Worm (Caenorhabditis elegans) whole organism, L4 larva: Measurements from ENCODE around the gene natb-1.

Source experiments
- F49E8.2 ChIP-seq: sonication (generic microtip); optimal IDR thresholded peaks from 2 replicates; lab custom pipeline; 2016; ENCODE audit warnings: missing compliant biosample characterization, mild to moderate bottlenecking, missing genetic modification characterization, borderline replicate concordance
- Y105C5A.15 ChIP-seq: fragments of 200-800 bp; sonication (Bioruptor generic); IDR thresholded peaks from 2 replicates; pipeline ENCODE4 v1.3.6; 2022; ENCODE audit warnings: missing genetic modification characterization, missing compliant biosample characterization
- Y75B8A.6 ChIP-seq: fragments of 200-800 bp; sonication (Bioruptor generic); IDR thresholded peaks from 2 replicates; pipeline ENCODE4 v1.3.6; 2022; ENCODE audit warnings: missing genetic modification reagents, missing genetic modification characterization, missing compliant biosample characterization
- ZK337.2 ChIP-seq: fragments of 200-800 bp; sonication (Bioruptor generic); IDR thresholded peaks from 2 replicates; pipeline ENCODE4 v1.3.6; 2022; ENCODE audit warnings: missing genetic modification reagents, missing genetic modification characterization, missing compliant biosample characterization
- aha-1 ChIP-seq: fragments of 150-350 bp; peaks from one replicate; lab custom pipeline; 2014; ENCODE audit warnings: missing biosample characterization, missing genetic modification characterization
- arid-1 ChIP-seq: fragments of 200-800 bp; sonication (Bioruptor generic); conservative IDR thresholded peaks from 2 replicates; pipeline ENCODE4 v1.3.6; 2022; ENCODE audit warnings: missing genetic modification reagents, missing genetic modification characterization, missing compliant biosample characterization
- attf-4 ChIP-seq: sonication (generic microtip); optimal IDR thresholded peaks from 3 replicates; lab custom pipeline; 2017; ENCODE audit warnings: missing biosample characterization, missing genetic modification characterization
- ceh-44 ChIP-seq: fragments of 200-800 bp; sonication (Bioruptor generic); IDR thresholded peaks from 2 replicates; pipeline ENCODE4 v1.3.6; 2022; ENCODE audit warnings: missing genetic modification reagents, missing genetic modification characterization, missing compliant biosample characterization
- ceh-62 ChIP-seq: sonication (generic microtip); optimal IDR thresholded peaks from 2 replicates; lab custom pipeline; 2017; ENCODE audit warnings: missing biosample characterization, missing genetic modification characterization
- cey-2 ChIP-seq: sonication (generic microtip); optimal IDR thresholded peaks from 3 replicates; lab custom pipeline; 2017; ENCODE audit warnings: missing genetic modification characterization, mild to moderate bottlenecking, missing compliant biosample characterization, antibody characterized with exemption, borderline replicate concordance; ENCODE audit not compliant: insufficient read depth
- daf-16 ChIP-seq, 3 experiments: sonication (generic microtip); optimal IDR thresholded peaks; 2 replicates each; lab custom pipeline; 2016 to 2017; ENCODE audit warnings: missing genetic modification characterization in 3 of 3, missing genetic modification reagents in 3 of 3, mild to moderate bottlenecking in 2 of 3, missing compliant biosample characterization in 2 of 3, missing biosample characterization in 1 of 3, moderate library complexity in 1 of 3
- dmd-6 ChIP-seq: fragments of 200-800 bp; sonication (Bioruptor generic); IDR thresholded peaks from 2 replicates; pipeline ENCODE4 v1.3.6; 2022; ENCODE audit warnings: missing genetic modification reagents, missing genetic modification characterization, missing compliant biosample characterization
- dve-1 ChIP-seq: sonication (generic microtip); optimal IDR thresholded peaks from 2 replicates; lab custom pipeline; 2017; ENCODE audit warnings: antibody characterized with exemption, mild to moderate bottlenecking, missing genetic modification characterization, missing compliant biosample characterization; ENCODE audit not compliant: insufficient read depth
- egl-27 ChIP-seq: sonication (generic microtip); optimal IDR thresholded peaks from 3 replicates; lab custom pipeline; 2017; ENCODE audit warnings: missing biosample characterization, missing genetic modification reagents, missing genetic modification characterization
- egl-43 ChIP-seq: fragments of 200-800 bp; sonication (Bioruptor generic); IDR thresholded peaks from 2 replicates; pipeline ENCODE4 v1.3.6; 2022; ENCODE audit warnings: missing genetic modification reagents, missing genetic modification characterization, missing compliant biosample characterization
- hlh-11 ChIP-seq: fragments of 200-800 bp; sonication (Bioruptor generic); optimal IDR thresholded peaks from 2 replicates; lab custom pipeline; 2018; ENCODE audit warnings: mild to moderate bottlenecking, missing genetic modification characterization, missing compliant biosample characterization
- hlh-30 ChIP-seq: sonication (generic microtip); optimal IDR thresholded peaks from 2 replicates; lab custom pipeline; 2017; ENCODE audit warnings: antibody characterized with exemption, mild to moderate bottlenecking, missing genetic modification characterization, missing compliant biosample characterization; ENCODE audit not compliant: insufficient read depth
- hmg-1.1 ChIP-seq: fragments of 200-800 bp; sonication (Bioruptor generic); IDR thresholded peaks from 2 replicates; pipeline ENCODE4 v1.3.6; 2022; ENCODE audit warnings: missing genetic modification reagents, missing genetic modification characterization, missing compliant biosample characterization
- lim-7 ChIP-seq: fragments of 200-800 bp; sonication (Bioruptor generic); IDR thresholded peaks from 2 replicates; pipeline ENCODE4 v1.3.6; 2022; ENCODE audit warnings: missing genetic modification characterization, missing compliant biosample characterization
- lin-13 ChIP-seq: fragments of 150-350 bp; optimal IDR thresholded peaks from 2 replicates; lab custom pipeline; 2014; ENCODE audit warnings: missing biosample characterization, missing genetic modification reagents, missing genetic modification characterization
- lin-38 ChIP-seq: fragments of 200-800 bp; sonication (Bioruptor generic); IDR thresholded peaks from 2 replicates; pipeline ENCODE4 v1.3.6; 2022; ENCODE audit warnings: missing genetic modification reagents, missing genetic modification characterization, missing compliant biosample characterization
- lir-3 ChIP-seq: sonication (generic microtip); optimal IDR thresholded peaks from 2 replicates; lab custom pipeline; 2016; ENCODE audit warnings: mild to moderate bottlenecking, missing genetic modification characterization, missing compliant biosample characterization
- lsy-2 ChIP-seq, 2 experiments: fragments of 150-350 bp in 1 of 2; sonication (generic microtip) in 1 of 2; optimal IDR thresholded peaks; 2 replicates each; lab custom pipeline; 2014 to 2017; ENCODE audit warnings: missing biosample characterization in 2 of 2, missing genetic modification characterization in 2 of 2
- mdl-1 ChIP-seq, 2 experiments: fragments of 150-350 bp in 1 of 2; sonication (generic microtip) in 1 of 2; optimal IDR thresholded peaks; 2 replicates each; lab custom pipeline; 2014 to 2017; ENCODE audit warnings: missing biosample characterization in 2 of 2, missing genetic modification characterization in 2 of 2
- mep-1 ChIP-seq: fragments of 150-350 bp; sonication (generic microtip); optimal IDR thresholded peaks from 3 replicates; lab custom pipeline; 2014; ENCODE audit warnings: missing biosample characterization, missing genetic modification characterization
- mes-2 ChIP-seq: sonication (generic microtip); optimal IDR thresholded peaks from 2 replicates; lab custom pipeline; 2016; ENCODE audit warnings: missing genotype, mild to moderate bottlenecking, missing genetic modification characterization, missing compliant biosample characterization; ENCODE audit not compliant: poor library complexity, severe bottlenecking
- mxl-3 ChIP-seq: fragments of 200-800 bp; sonication (Bioruptor generic); optimal IDR thresholded peaks from 2 replicates; lab custom pipeline; 2018; ENCODE audit warnings: mild to moderate bottlenecking, missing genetic modification characterization, missing compliant biosample characterization
- nhr-237 ChIP-seq: sonication (generic microtip); optimal IDR thresholded peaks from 2 replicates; lab custom pipeline; 2017; ENCODE audit warnings: missing biosample characterization, missing genetic modification characterization
- nhr-28 ChIP-seq: fragments of 150-350 bp; optimal IDR thresholded peaks from 2 replicates; lab custom pipeline; 2014; ENCODE audit warnings: missing biosample characterization, missing genetic modification characterization
- nhr-48 ChIP-seq: sonication (generic microtip); optimal IDR thresholded peaks from 2 replicates; lab custom pipeline; 2016; ENCODE audit warnings: mild to moderate bottlenecking, missing genetic modification characterization, missing compliant biosample characterization
- nhr-6 ChIP-seq: fragments of 150-350 bp; optimal IDR thresholded peaks from 2 replicates; lab custom pipeline; 2014; ENCODE audit warnings: missing biosample characterization, missing genetic modification characterization
- nhr-76 ChIP-seq: fragments of 150-350 bp; optimal IDR thresholded peaks from 2 replicates; lab custom pipeline; 2014; ENCODE audit warnings: missing biosample characterization, missing genetic modification characterization
- php-3 ChIP-seq: fragments of 200-800 bp; sonication (Bioruptor generic); IDR thresholded peaks from 2 replicates; pipeline ENCODE4 v1.3.6; 2022; ENCODE audit warnings: missing genetic modification reagents, missing genetic modification characterization, missing compliant biosample characterization
- pqm-1 ChIP-seq: sonication (generic microtip); optimal IDR thresholded peaks from 2 replicates; lab custom pipeline; 2017; ENCODE audit warnings: missing biosample characterization, missing genetic modification characterization
- rbr-2 ChIP-seq: sonication (generic microtip); optimal IDR thresholded peaks from 2 replicates; lab custom pipeline; 2016; ENCODE audit warnings: missing genotype, missing genetic modification characterization, missing compliant biosample characterization
- sdz-12 ChIP-seq: fragments of 200-800 bp; sonication (Bioruptor generic); optimal IDR thresholded peaks from 2 replicates; lab custom pipeline; 2018; ENCODE audit warnings: mild to moderate bottlenecking, missing genetic modification characterization, missing compliant biosample characterization
- spr-1 ChIP-seq: sonication (generic microtip); optimal IDR thresholded peaks from 2 replicates; lab custom pipeline; 2016; ENCODE audit warnings: mild to moderate bottlenecking, missing genetic modification characterization, missing compliant biosample characterization
- unc-130 ChIP-seq: sonication (generic microtip); optimal IDR thresholded peaks from 2 replicates; lab custom pipeline; 2016; ENCODE audit warnings: missing genetic modification reagents, missing genetic modification characterization, missing compliant biosample characterization
- unc-39 ChIP-seq: sonication (generic microtip); optimal IDR thresholded peaks from 2 replicates; lab custom pipeline; 2017; ENCODE audit warnings: missing biosample characterization, missing genetic modification characterization
- unc-62 ChIP-seq, 3 experiments: fragments of 150-350 bp in 1 of 3; sonication (generic microtip); optimal IDR thresholded peaks in 2 of 3; peaks in 1 of 3; 1 replicate in 1 of 3; 2 replicates in 2 of 3; lab custom pipeline; 2014 to 2017; ENCODE audit warnings: missing biosample characterization in 3 of 3, missing genetic modification characterization in 3 of 3, missing genetic modification reagents in 3 of 3, missing genotype in 1 of 3
- ztf-11 ChIP-seq: fragments of 150-350 bp; optimal IDR thresholded peaks from 2 replicates; lab custom pipeline; 2014; ENCODE audit warnings: missing biosample characterization, missing genetic modification characterization

natb-1 gene

DNA sequence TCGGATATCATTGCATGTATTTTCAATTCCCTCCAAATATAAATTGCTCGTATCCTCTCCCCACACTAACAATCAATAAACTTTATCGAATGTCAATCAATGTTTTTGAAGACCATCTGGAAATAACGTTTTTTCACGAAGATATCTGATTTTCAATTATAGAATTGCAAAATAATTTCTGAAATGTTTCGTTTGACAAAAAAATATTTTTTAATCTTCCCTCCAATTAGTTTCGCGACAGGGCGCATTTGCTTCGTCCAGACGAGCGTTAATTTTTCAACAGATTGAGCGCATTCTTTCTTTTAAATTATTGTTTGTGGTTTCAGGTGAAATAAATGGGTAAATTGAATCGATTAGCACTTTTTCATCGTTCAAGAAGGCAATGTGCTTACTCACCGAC, 47.9 kb upstream of the natb-1 start, which contains the start of gene vars-1 (continued):
- no peak for TF ChIP-seq dve-1

DNA sequence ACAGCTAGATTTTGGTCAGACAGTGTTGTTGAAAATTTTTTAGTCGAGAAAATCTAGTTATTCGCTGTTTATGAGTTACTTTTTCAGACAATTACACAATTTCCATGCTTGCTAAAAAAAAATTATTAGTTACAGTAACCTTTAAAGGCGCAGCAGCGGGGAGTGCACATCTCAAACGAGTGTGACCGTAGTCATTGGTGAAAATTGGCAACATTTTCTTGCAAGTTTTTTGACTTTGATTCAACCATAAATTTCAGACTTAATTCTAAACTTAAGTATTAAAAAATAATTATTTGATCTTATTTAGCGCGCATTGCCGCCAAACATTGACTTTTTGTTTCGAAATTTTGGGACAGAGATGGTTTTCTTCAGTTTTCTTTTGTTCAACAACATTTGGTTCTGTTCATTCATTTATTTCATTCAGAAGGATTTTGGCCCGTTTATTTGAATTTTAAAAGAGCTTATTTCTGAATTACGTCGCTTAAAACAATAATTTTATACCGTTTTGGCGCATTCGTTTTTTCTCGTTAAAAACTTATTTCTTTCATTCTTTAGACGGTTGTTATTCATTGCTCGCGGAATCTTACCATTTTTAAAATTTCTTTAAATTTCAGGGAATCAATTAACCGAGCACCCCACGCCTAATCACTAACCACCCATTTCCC, 45.7 kb upstream of the natb-1 start, which contains the start of gene oma-2:
oma-2 (plus strand) TSS at position 615 of the 665 bp plus-strand sequence.
- TF ChIP-seq lim-7 (no peak), F49E8.2 (tag; lab: Kevin White, UChicago) (peak; percentile 35), lsy-2 (tag; optimal IDR thresholded peaks at IDR 0.05; lab: Kevin White, UChicago) (peak in 1 of 2 experiments; percentile 25), unc-130 (GFP tag; lab: Kevin White, UChicago) (peak; percentile 33), lin-38 (GFP tag; lab: Robert Waterston, UW) (peak; percentile 34), attf-4 (no peak), unc-39 (tag; lab: Kevin White, UChicago) (no peak), lin-13 (peak; percentile 33)
- TF ChIP-seq, all 104 proteins: peak for 5

ce11 chrV:8027429-8028142, 44.4 kb upstream of the natb-1 start:
- TF ChIP-seq daf-16 (GFP tag; optimal IDR thresholded peaks at IDR 0.05; lab: Kevin White, UChicago) (no peak), daf-16 (tag; optimal IDR thresholded peaks at IDR 0.05; lab: Kevin White, UChicago) (peak; percentile 73), nhr-237 (tag; lab: Kevin White, UChicago) (no peak), mes-2 (tag; lab: Kevin White, UChicago) (no peak), Y75B8A.6 (GFP tag; lab: Robert Waterston, UW) (0 out of 2 replicates have a peak, but pooled peaks have one; percentile 26), arid-1 (GFP tag; lab: Robert Waterston, UW) (no peak), nhr-76 (tag; lab: Kevin White, UChicago) (peak; percentile 3), nhr-28 (tag; lab: Kevin White, UChicago) (peak; percentile 60), hmg-1.1 (no peak), Y105C5A.15 (GFP tag; lab: Robert Waterston, UW) (no peak), ceh-62 (tag; lab: Kevin White, UChicago) (no peak), pqm-1 (tag; lab: Kevin White, UChicago) (peak; percentile 5), nhr-48 (tag; lab: Kevin White, UChicago) (peak; percentile 18), dmd-6 (GFP tag; lab: Robert Waterston, UW) (peak; percentile 39), spr-1 (tag; lab: Kevin White, UChicago) (no peak)
- TF ChIP-seq, all 104 proteins: peak for 7

DNA sequence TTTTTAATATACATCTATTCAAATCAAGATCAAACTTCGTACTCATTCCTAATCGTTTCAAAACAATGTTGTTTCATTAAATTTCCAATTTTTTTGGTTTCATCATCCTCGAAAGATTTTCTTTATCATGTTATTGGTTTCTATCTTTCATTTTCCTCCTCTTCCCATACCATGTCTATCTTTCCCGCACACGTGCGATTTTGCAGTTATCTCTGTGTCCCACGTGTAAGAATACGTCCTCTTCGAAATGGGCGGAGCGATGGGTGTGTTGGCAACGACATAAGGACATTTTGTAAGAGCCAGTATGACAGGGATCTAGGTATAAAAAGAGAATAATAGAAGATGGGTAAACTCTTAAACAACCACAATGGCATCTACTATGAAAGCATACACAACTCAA, 43.1 kb upstream of the natb-1 start, which contains the start of gene F43H9.4:
F43H9.4 (plus strand) TSS at position 366 of the 400 bp plus-strand sequence.
- TF ChIP-seq ceh-44 (GFP tag; lab: Robert Waterston, UW), result no peak
- no peak for TF ChIP-seq egl-27 (tag; lab: Kevin White, UChicago)
- TF ChIP-seq egl-43, result no peak
- TF ChIP-seq rbr-2 (tag; lab: Kevin White, UChicago), result no peak
- TF ChIP-seq mep-1 (tag; lab: Kevin White, UChicago), result peak; percentile 9
- TF ChIP-seq sdz-12 (GFP tag; lab: Kevin White, UChicago), result no peak
- no peak for TF ChIP-seq dve-1
- TF ChIP-seq mxl-3 (GFP tag; lab: Kevin White, UChicago), result peak; percentile 99
- peak in 1 of 2 experiments; percentile 99 for TF ChIP-seq unc-62 (GFP tag; optimal IDR thresholded peaks at IDR 0.05 in 1 of 2; lab: Kevin White, UChicago)
- TF ChIP-seq unc-62 (tag; optimal IDR thresholded peaks at IDR 0.05; lab: Kevin White, UChicago), result no peak
- TF ChIP-seq daf-16 (GFP tag; optimal IDR thresholded peaks at IDR 0.05; lab: Kevin White, UChicago), result no peak
- no peak for TF ChIP-seq daf-16 (tag; optimal IDR thresholded peaks at IDR 0.05; lab: Kevin White, UChicago)
- no peak for TF ChIP-seq nhr-6 (tag; lab: Kevin White, UChicago)
- peak; percentile 79 to 89 for TF ChIP-seq mdl-1 (tag; optimal IDR thresholded peaks at IDR 0.05; lab: Kevin White, UChicago)
- peak; percentile 71 for TF ChIP-seq aha-1 (tag; lab: Kevin White, UChicago)
- TF ChIP-seq hlh-30 (tag; lab: Kevin White, UChicago), result peak; percentile 55
- no peak for TF ChIP-seq attf-4
- TF ChIP-seq hlh-11 (tag; lab: Kevin White, UChicago), result peak; percentile 51
- no peak for TF ChIP-seq Y75B8A.6 (GFP tag; lab: Robert Waterston, UW)
- no peak for TF ChIP-seq ZK337.2 (GFP tag; lab: Robert Waterston, UW)
- no peak for TF ChIP-seq php-3 (GFP tag; lab: Robert Waterston, UW)
- no peak for TF ChIP-seq ztf-11 (tag; lab: Kevin White, UChicago)
- TF ChIP-seq nhr-48 (tag; lab: Kevin White, UChicago), result peak; percentile 73
- TF ChIP-seq cey-2 (tag; lab: Kevin White, UChicago), result peak; percentile 86
- TF ChIP-seq dmd-6 (GFP tag; lab: Robert Waterston, UW), result peak; percentile 76
- peak; percentile 75 for TF ChIP-seq nhr-28 (tag; lab: Kevin White, UChicago)
- no peak for TF ChIP-seq lir-3 (tag; lab: Kevin White, UChicago)
- TF ChIP-seq, all 104 proteins: peak for 11
